Worm (Caenorhabditis elegans): Measurements from ENCODE around the gene C30G12.6.
A peak's percentile ranks its signal among the peaks of the same experiment; 100 is the strongest.

C30G12.6 gene

DNA sequence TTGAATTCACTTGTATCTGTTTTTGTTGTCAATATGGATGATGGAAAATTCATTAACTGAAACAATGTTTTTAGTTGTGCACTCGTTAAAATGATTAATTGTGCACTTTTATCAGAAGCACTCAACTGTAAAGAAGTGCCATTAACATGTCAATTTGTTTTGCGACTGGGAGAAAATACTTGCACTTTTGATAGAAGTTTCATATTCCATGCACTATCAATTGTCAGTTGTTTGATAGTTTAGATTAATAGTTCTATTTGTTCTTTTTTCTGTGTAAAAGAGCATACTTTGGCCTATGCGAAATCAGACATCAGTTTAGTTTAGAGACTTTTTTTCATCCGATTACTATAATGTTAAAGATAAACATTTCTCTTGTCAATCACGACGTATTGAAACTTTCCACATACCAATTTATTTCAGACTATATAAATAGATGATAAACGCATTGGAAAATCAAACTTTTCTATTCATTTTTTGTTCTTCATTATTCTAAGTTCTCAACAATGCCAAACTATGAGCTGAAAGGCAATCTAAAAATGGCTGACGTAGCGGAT lies 5.8 kb downstream of the C30G12.6 start, which contains the start of gene C30G12.2:
Gene C30G12.2 (plus strand): TSS at position 504 of the 554 bp plus-strand sequence.
- TF ChIP-seq madf-2 (tag; optimal IDR thresholded peaks at IDR 0.05) = no peak
- no peak for TF ChIP-seq sdc-2 (tag; optimal IDR thresholded peaks at IDR 0.05)
- TF ChIP-seq ceh-24 (tag; optimal IDR thresholded peaks at IDR 0.05) = no peak
- no peak for TF ChIP-seq sox-4 (tag; optimal IDR thresholded peaks at IDR 0.05)
- no peak for TF ChIP-seq syd-9 (tag; optimal IDR thresholded peaks at IDR 0.05)
- TF ChIP-seq pha-4 (tag; optimal IDR thresholded peaks at IDR 0.05) = no peak
- TF ChIP-seq F13H6.1 (tag; optimal IDR thresholded peaks at IDR 0.05) = no peak
- TF ChIP-seq C08G9.2 (tag; optimal IDR thresholded peaks at IDR 0.05) = no peak
- TF ChIP-seq hlh-8 (tag; optimal IDR thresholded peaks at IDR 0.05) = no peak
- no peak for TF ChIP-seq fax-1 (tag; optimal IDR thresholded peaks at IDR 0.05)
- no peak for TF ChIP-seq dmd-4 (tag; optimal IDR thresholded peaks at IDR 0.05; ENCODE audit: borderline replicate concordance)
- no peak for TF ChIP-seq npax-4 (tag; optimal IDR thresholded peaks at IDR 0.05)
- no peak for TF ChIP-seq ztf-16 (tag; optimal IDR thresholded peaks at IDR 0.05)
- TF ChIP-seq ceh-48 (tag; optimal IDR thresholded peaks at IDR 0.05) = no peak
- no peak for TF ChIP-seq pha-2 (tag; optimal IDR thresholded peaks at IDR 0.05)
- no peak for TF ChIP-seq lin-11 (tag; optimal IDR thresholded peaks at IDR 0.05)
- no peak for TF ChIP-seq ceh-34 (tag; optimal IDR thresholded peaks at IDR 0.05)

DNA sequence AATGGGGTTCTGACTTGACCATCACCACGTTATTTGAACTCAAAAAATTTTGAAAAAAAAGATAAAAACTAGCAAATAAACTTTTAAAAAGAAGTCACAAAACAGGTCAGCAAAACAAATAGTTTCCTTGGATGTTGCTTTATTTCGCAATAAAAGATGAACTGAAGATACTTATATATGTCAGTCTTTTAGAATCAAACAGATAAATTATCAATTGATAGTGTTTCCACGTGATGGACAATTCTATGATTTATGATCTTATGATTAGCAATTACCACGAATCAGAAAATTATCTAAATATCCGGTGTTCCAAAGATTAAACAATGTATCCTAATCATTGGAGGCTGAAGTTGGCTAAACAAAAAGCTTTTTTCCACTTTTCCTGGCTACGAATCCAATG lies 8.1 kb downstream of the C30G12.6 start:
- TF ChIP-seq ceh-45 (GFP tag; IDR thresholded peaks at IDR 0.05) = no peak
- TF ChIP-seq fkh-6 (tag; optimal IDR thresholded peaks at IDR 0.05) = no peak
- TF ChIP-seq zip-5 (tag; optimal IDR thresholded peaks at IDR 0.05) = no peak
- no peak for TF ChIP-seq rnt-1 (tag; optimal IDR thresholded peaks at IDR 0.05)
- no peak for TF ChIP-seq npax-4 (tag; optimal IDR thresholded peaks at IDR 0.05)
- no peak for TF ChIP-seq Y22D7AL.16 (tag; optimal IDR thresholded peaks at IDR 0.05)
- TF ChIP-seq hlh-13 (GFP tag; optimal IDR thresholded peaks at IDR 0.05) = no peak
- TF ChIP-seq ama-1 (optimal IDR thresholded peaks at IDR 0.05) = no peak
- no peak for TF ChIP-seq ref-2 (tag; optimal IDR thresholded peaks at IDR 0.05)
- TF ChIP-seq elt-4 (tag; optimal IDR thresholded peaks at IDR 0.05) = no peak
- TF ChIP-seq ceh-14 (tag; optimal IDR thresholded peaks at IDR 0.05) = no peak
- no peak for TF ChIP-seq sox-4 (tag; optimal IDR thresholded peaks at IDR 0.05)

DNA sequence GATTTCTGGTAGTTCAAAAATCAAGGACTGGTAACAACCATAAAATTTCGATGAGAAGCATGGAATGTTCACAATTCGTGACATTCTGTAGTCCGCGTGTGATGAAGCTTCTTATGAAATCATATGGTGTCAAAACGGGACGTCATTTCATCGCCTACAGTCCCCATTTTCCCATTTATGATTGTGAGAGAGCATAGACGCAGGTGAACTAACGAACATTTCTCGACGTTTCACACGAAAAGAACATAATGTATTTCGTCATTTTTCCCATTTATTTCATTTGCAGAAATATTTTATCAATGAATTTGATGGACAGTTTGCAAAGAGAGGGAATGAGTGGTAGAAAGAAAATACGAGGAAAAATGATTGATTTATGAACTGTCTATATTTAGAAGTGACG lies 8.7 kb downstream of the C30G12.6 start:
- TF ChIP-seq unc-55 (GFP tag; optimal IDR thresholded peaks at IDR 0.05) (peak; percentile 10), ttx-3 (tag; optimal IDR thresholded peaks at IDR 0.05) (no peak), pax-1 (tag; optimal IDR thresholded peaks at IDR 0.05) (no peak), elt-2 (tag; optimal IDR thresholded peaks at IDR 0.05) (no peak), ceh-9 (tag; optimal IDR thresholded peaks at IDR 0.05) (no peak)

DNA sequence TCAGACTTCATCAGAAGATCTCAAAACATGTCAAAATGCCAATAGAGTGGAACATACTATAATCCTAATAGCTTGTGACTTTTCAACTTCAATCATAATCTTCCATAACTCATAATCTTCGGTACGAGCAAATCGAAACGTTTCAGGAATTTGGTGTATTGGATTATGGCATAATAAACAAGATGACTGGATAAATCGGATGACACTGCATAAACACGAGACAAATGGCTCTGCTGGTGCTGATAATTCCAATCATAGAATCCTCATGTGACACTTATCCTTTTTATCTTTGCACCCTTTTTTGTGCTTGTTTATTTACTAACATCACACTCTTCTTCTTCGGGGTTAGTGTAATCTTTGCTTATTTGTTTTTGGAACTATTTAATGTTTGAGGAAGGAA lies 12.8 kb downstream of the C30G12.6 start:
- TF ChIP-seq C38D4.7 (GFP tag; optimal IDR thresholded peaks at IDR 0.05) (no peak), ceh-34 (tag; optimal IDR thresholded peaks at IDR 0.05) (no peak), ceh-22 (tag; optimal IDR thresholded peaks at IDR 0.05) (no peak), zip-5 (tag; optimal IDR thresholded peaks at IDR 0.05) (no peak)

DNA sequence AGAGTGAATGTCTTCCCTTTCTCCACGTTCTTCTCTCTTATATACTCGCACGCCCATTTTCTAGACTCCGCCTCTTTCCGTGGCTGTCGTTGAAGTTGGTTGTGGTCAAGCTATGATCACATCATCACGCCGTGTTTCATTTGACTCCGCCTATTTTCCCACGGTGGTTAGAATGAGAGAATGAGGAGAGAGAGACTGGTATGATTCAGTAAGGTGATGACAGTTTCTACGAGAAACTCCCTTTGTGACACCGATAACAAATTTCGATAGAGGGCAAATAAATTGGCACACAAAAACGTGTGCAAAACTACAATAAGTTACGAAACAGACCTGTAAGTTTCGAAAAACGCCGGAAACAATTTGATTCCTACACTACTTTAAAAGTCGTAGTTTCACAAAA lies 15.2 kb downstream of the C30G12.6 start:
- TF ChIP-seq C38D4.7 (GFP tag; optimal IDR thresholded peaks at IDR 0.05) = no peak
- no peak for TF ChIP-seq npax-4 (tag; optimal IDR thresholded peaks at IDR 0.05)
- TF ChIP-seq pha-2 (tag; optimal IDR thresholded peaks at IDR 0.05) = no peak
- TF ChIP-seq lim-6 (tag; optimal IDR thresholded peaks at IDR 0.05) = no peak
- no peak for TF ChIP-seq elt-4 (tag; optimal IDR thresholded peaks at IDR 0.05)
- TF ChIP-seq ceh-31 (tag; optimal IDR thresholded peaks at IDR 0.05) = no peak
- TF ChIP-seq unc-86 (tag; optimal IDR thresholded peaks at IDR 0.05) = no peak
- no peak for TF ChIP-seq tbx-7 (tag; optimal IDR thresholded peaks at IDR 0.05)
- TF ChIP-seq nhr-11 (tag; optimal IDR thresholded peaks at IDR 0.05) = no peak
- no peak for TF ChIP-seq unc-55 (GFP tag; optimal IDR thresholded peaks at IDR 0.05)
- no peak for TF ChIP-seq hlh-15 (tag; optimal IDR thresholded peaks at IDR 0.05)
- no peak for TF ChIP-seq che-1 (tag; optimal IDR thresholded peaks at IDR 0.05)
- TF ChIP-seq pros-1 (tag; optimal IDR thresholded peaks at IDR 0.05) = no peak
- TF ChIP-seq hlh-13 (GFP tag; optimal IDR thresholded peaks at IDR 0.05) = no peak
- no peak for TF ChIP-seq tbx-2 (tag; optimal IDR thresholded peaks at IDR 0.05)
- TF ChIP-seq nhr-232 (tag; optimal IDR thresholded peaks at IDR 0.05) = no peak
- no peak for TF ChIP-seq pat-9 (tag; optimal IDR thresholded peaks at IDR 0.05)
- no peak for TF ChIP-seq ztf-16 (tag; optimal IDR thresholded peaks at IDR 0.05)
- no peak for TF ChIP-seq K02D7.2 (tag; optimal IDR thresholded peaks at IDR 0.05)
- TF ChIP-seq ttx-3 (tag; optimal IDR thresholded peaks at IDR 0.05) = no peak
